Fruit fly (Drosophila melanogaster): ENCODE measurements around the gene Spase22-23.

The Spase22-23 gene

DNA sequence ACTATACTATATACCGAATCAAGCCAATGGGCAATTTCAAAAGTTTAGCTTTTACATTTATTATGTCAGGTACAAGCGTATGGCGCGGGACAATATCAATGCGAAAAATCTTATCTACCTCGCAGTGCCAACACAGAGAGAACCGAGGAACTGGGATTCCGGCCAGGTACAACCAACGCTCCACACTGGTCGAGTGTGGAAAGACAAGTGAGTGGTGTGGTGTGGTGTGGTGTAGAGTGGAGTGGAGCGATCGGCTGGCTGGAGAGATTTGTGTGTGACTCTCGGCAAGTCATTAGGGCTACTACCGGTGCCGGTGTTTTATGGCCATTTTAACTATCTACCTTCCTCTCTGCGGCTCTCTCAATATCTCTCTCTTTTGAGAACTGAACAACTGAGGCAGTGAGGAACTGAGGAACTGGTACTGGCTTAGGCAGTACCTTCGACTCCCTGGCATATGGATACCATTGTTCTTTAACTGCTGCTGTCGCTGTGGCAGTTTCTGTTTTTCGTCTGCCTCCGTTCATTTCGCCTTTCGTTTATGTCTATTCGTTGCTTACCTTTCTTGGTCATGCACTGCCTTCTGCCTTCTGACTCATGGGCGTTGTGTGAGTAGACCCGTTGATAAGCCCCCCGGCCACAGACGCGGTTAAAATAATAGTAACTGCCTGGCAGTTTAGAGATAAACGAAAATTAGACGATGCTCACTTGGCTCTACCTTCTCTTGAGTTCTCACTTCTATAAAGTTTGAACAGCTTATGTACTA lies 29.6 kb upstream of the Spase22-23 start (continued):
- TF ChIP-seq CG11456 (GFP tag; IDR thresholded peaks at IDR 0.05), result peak; percentile 91
- peak; percentile 80 for TF ChIP-seq CG5953 (GFP tag; IDR thresholded peaks at IDR 0.05)
- no peak for TF ChIP-seq Ets65A (GFP tag)
- no peak for TF ChIP-seq vnd (GFP tag; IDR thresholded peaks at IDR 0.05; ENCODE audit: partially characterized antibody)
- peak; percentile 49; the same call in 1 of the 2 replicates for TF ChIP-seq aop (GFP tag; IDR thresholded peaks at IDR 0.05)
- TF ChIP-seq Sox102F (GFP tag; optimal IDR thresholded peaks at IDR 0.05), result peak; percentile 89
- peak; percentile 87 for TF ChIP-seq CG11247 (GFP tag; IDR thresholded peaks at IDR 0.05)
- peak; percentile 84 for TF ChIP-seq fd3F (GFP tag; optimal IDR thresholded peaks at IDR 0.05)
- peak; percentile 88 for TF ChIP-seq Mrtf (GFP tag; IDR thresholded peaks at IDR 0.05)
- no peak for TF ChIP-seq Hr39 (optimal IDR thresholded peaks at IDR 0.05)
- TF ChIP-seq CG10462 (GFP tag; optimal IDR thresholded peaks at IDR 0.05), result peak; percentile 52
- TF ChIP-seq CG2202 (tag; optimal IDR thresholded peaks at IDR 0.05), result peak; percentile 60
- TF ChIP-seq gsb-n (tag; optimal IDR thresholded peaks at IDR 0.05), result peak; percentile 84
- peak; percentile 89 for TF ChIP-seq ATbp (GFP tag; optimal IDR thresholded peaks at IDR 0.05)
- TF ChIP-seq TFAM (GFP tag; optimal IDR thresholded peaks at IDR 0.05), result peak; percentile 62
- peak; percentile 77 for TF ChIP-seq CG11085 (GFP tag; IDR thresholded peaks at IDR 0.05)
- no peak for TF ChIP-seq hth (optimal IDR thresholded peaks at IDR 0.05)
- TF ChIP-seq CG16779 (GFP tag; IDR thresholded peaks at IDR 0.05), result peak; percentile 82
- TF ChIP-seq crol (GFP tag; IDR thresholded peaks at IDR 0.05), result no peak; the same call in 1 of the 2 replicates
- TF ChIP-seq chm (GFP tag; IDR thresholded peaks at IDR 0.05), result peak; percentile 85
- TF ChIP-seq NK7.1 (GFP tag; optimal IDR thresholded peaks at IDR 0.05), result peak; percentile 81
- peak; percentile 73 for TF ChIP-seq Aef1 (GFP tag; IDR thresholded peaks at IDR 0.05)
- no peak for TF ChIP-seq ftz-f1 (GFP tag; optimal IDR thresholded peaks at IDR 0.05)
- TF ChIP-seq odd (GFP tag; optimal IDR thresholded peaks at IDR 0.05), result peak; percentile 84
- no peak for TF ChIP-seq CG4328 (GFP tag; optimal IDR thresholded peaks at IDR 0.05)
- peak; percentile 91 for TF ChIP-seq Oli (tag; optimal IDR thresholded peaks at IDR 0.05)
- TF ChIP-seq nerfin-2 (GFP tag; IDR thresholded peaks at IDR 0.05; ENCODE audit: partially characterized antibody), result no peak
- 0 out of 3 replicates have a peak, but pooled peaks have one; percentile 39 for TF ChIP-seq mld (GFP tag; IDR thresholded peaks at IDR 0.05; ENCODE audit: partially characterized antibody)
- peak; percentile 92 for TF ChIP-seq kay (GFP tag; optimal IDR thresholded peaks at IDR 0.05)
- TF ChIP-seq dmrt99B (tag; optimal IDR thresholded peaks at IDR 0.05), result peak; percentile 91
- peak; percentile 93 for TF ChIP-seq CG8924 (tag; optimal IDR thresholded peaks at IDR 0.05)
- peak; percentile 80 for TF ChIP-seq CG10959 (GFP tag; IDR thresholded peaks at IDR 0.05)
- peak; percentile 56 for TF ChIP-seq sd (tag; optimal IDR thresholded peaks at IDR 0.05)
- peak; percentile 92 for TF ChIP-seq ranshi (GFP tag; IDR thresholded peaks at IDR 0.05)
- TF ChIP-seq CG8290 (GFP tag; optimal IDR thresholded peaks at IDR 0.05), result no peak
- peak; percentile 52 to 98 for TF ChIP-seq CG8290 (tag; optimal IDR thresholded peaks at IDR 0.05)
- no peak for TF ChIP-seq abd-A (tag; optimal IDR thresholded peaks at IDR 0.05)
- TF ChIP-seq HHEX (GFP tag; optimal IDR thresholded peaks at IDR 0.05), result peak; percentile 91
- TF ChIP-seq Sin3A (optimal IDR thresholded peaks at IDR 0.05), result no peak
- peak; percentile 85 for TF ChIP-seq Vsx1 (GFP tag; optimal IDR thresholded peaks at IDR 0.05)
- peak; percentile 79 for TF ChIP-seq gcm2 (GFP tag; optimal IDR thresholded peaks at IDR 0.05)
- TF ChIP-seq sqz (GFP tag; optimal IDR thresholded peaks at IDR 0.05), result peak; percentile 28
- TF ChIP-seq chn (GFP tag; optimal IDR thresholded peaks at IDR 0.05), result peak; percentile 87
- peak; percentile 84 for TF ChIP-seq CG15011 (GFP tag; optimal IDR thresholded peaks at IDR 0.05)
- TF ChIP-seq Awh (GFP tag; IDR thresholded peaks at IDR 0.05), result peak; percentile 81
- TF ChIP-seq NfI (GFP tag; optimal IDR thresholded peaks at IDR 0.05), result peak; percentile 89
- TF ChIP-seq row (GFP tag; IDR thresholded peaks at IDR 0.05), result peak; percentile 89
- TF ChIP-seq Pdp1 (GFP tag; optimal IDR thresholded peaks at IDR 0.05), result peak; percentile 90 to 93
- peak; percentile 49 for TF ChIP-seq Sry-δ (GFP tag; optimal IDR thresholded peaks at IDR 0.05)
- TF ChIP-seq dan (GFP tag; IDR thresholded peaks at IDR 0.05), result peak; percentile 60; the same call in 1 of the 2 replicates
- peak; percentile 89 for TF ChIP-seq CoRest (tag; optimal IDR thresholded peaks at IDR 0.05)
